Worm (Caenorhabditis elegans): ENCODE data around the gene coa-4.

coa-4 gene

ce11 chrIV:9371126-9371525 is 35.7 kb upstream of the coa-4 start, which contains the start of gene fbxc-58:
fbxc-58 (plus strand) TSS chrIV:9371508.
- TF ChIP-seq mxl-3 (GFP tag; optimal IDR thresholded peaks at IDR 0.05) (no peak), nhr-41 (GFP tag; IDR thresholded peaks at IDR 0.05) (no peak), zfp-2 (tag; optimal IDR thresholded peaks at IDR 0.05) (no peak), ceh-62 (tag; optimal IDR thresholded peaks at IDR 0.05) (no peak), pqm-1 (tag; optimal IDR thresholded peaks at IDR 0.05) (peak; percentile 80), daf-16 (GFP tag; optimal IDR thresholded peaks at IDR 0.05) (no peak), daf-16 (tag; optimal IDR thresholded peaks at IDR 0.05) (peak; percentile 44), zip-2 (tag; optimal IDR thresholded peaks at IDR 0.05) (peak; percentile 84), ztf-7 (tag; optimal IDR thresholded peaks at IDR 0.05) (peak; percentile 18), ama-1 (optimal IDR thresholded peaks at IDR 0.05) (no peak), nhr-28 (tag; optimal IDR thresholded peaks at IDR 0.05) (peak; percentile 21), ztf-11 (tag; optimal IDR thresholded peaks at IDR 0.05) (no peak), T20F7.1 (GFP tag; optimal IDR thresholded peaks at IDR 0.05) (peak; percentile 4), dve-1 (tag; optimal IDR thresholded peaks at IDR 0.05; ENCODE audit: insufficient read depth) (peak; percentile 1)

ce11 chrIV:9367852-9368627 is 32.6 kb upstream of the coa-4 start:
- no peak for TF ChIP-seq lin-1 (GFP tag; IDR thresholded peaks at IDR 0.05)
- no peak for TF ChIP-seq snpc-4 (tag; optimal IDR thresholded peaks at IDR 0.05)
- no peak for TF ChIP-seq F26F4.8 (GFP tag; conservative IDR thresholded peaks at IDR 0.05)
- peak; percentile 52 for TF ChIP-seq nhr-28 (tag; optimal IDR thresholded peaks at IDR 0.05)
- peak in 1 of 2 experiments; percentile 71 for TF ChIP-seq daf-16 (GFP tag; optimal IDR thresholded peaks at IDR 0.05)
- peak; percentile 98 for TF ChIP-seq daf-16 (tag; optimal IDR thresholded peaks at IDR 0.05)
- TF ChIP-seq lin-39 (tag; optimal IDR thresholded peaks at IDR 0.05) = no peak
- TF ChIP-seq snpc-1.2 (GFP tag; IDR thresholded peaks at IDR 0.05) = no peak; the same call in 1 of the 2 replicates
- TF ChIP-seq tag-97 (GFP tag; IDR thresholded peaks at IDR 0.05) = no peak
- no peak for TF ChIP-seq fos-1 (tag; optimal IDR thresholded peaks at IDR 0.05)
- TF ChIP-seq lsy-2 (tag; optimal IDR thresholded peaks at IDR 0.05) = peak in 1 of 2 experiments; percentile 24
- no peak for TF ChIP-seq lin-15B (tag; optimal IDR thresholded peaks at IDR 0.05)
- no peak for TF ChIP-seq daf-8 (GFP tag; IDR thresholded peaks at IDR 0.05)
- peak; percentile 4 for TF ChIP-seq unc-130 (GFP tag; optimal IDR thresholded peaks at IDR 0.05)
- TF ChIP-seq rbr-2 (tag; optimal IDR thresholded peaks at IDR 0.05) = peak; percentile 14
- TF ChIP-seq F49E8.2 (tag; optimal IDR thresholded peaks at IDR 0.05; ENCODE audit: borderline replicate concordance) = peak; percentile 28
- no peak for TF ChIP-seq vab-7 (GFP tag; IDR thresholded peaks at IDR 0.05)
- TF ChIP-seq lin-29 (GFP tag; IDR thresholded peaks at IDR 0.05) = no peak
- TF ChIP-seq mes-2 (tag; optimal IDR thresholded peaks at IDR 0.05; ENCODE audit: poor library complexity, severe bottlenecking) = peak; percentile 51
- no peak for TF ChIP-seq unc-39 (tag; optimal IDR thresholded peaks at IDR 0.05)
- no peak for TF ChIP-seq nhr-76 (tag; optimal IDR thresholded peaks at IDR 0.05)
- no peak for TF ChIP-seq Y5F2A.4 (GFP tag; optimal IDR thresholded peaks at IDR 0.05)
- TF ChIP-seq dmd-8 (GFP tag; IDR thresholded peaks at IDR 0.05) = no peak
- TF ChIP-seq madf-9 (GFP tag; conservative IDR thresholded peaks at IDR 0.05) = no peak
- TF ChIP-seq ceh-44 (GFP tag; IDR thresholded peaks at IDR 0.05) = no peak
- no peak for TF ChIP-seq sdz-12 (GFP tag; optimal IDR thresholded peaks at IDR 0.05)
- TF ChIP-seq D1046.2 (GFP tag; IDR thresholded peaks at IDR 0.05) = no peak
- TF ChIP-seq pha-4 (GFP tag; IDR thresholded peaks at IDR 0.05) = no peak
- TF ChIP-seq pha-4 (tag; optimal IDR thresholded peaks at IDR 0.05) = peak; percentile 84
- peak; percentile 17 for TF ChIP-seq fkh-10 (GFP tag; optimal IDR thresholded peaks at IDR 0.05)
- no peak for TF ChIP-seq arid-1 (GFP tag; conservative IDR thresholded peaks at IDR 0.05)
- TF ChIP-seq nhr-42 (GFP tag; IDR thresholded peaks at IDR 0.05) = no peak
- TF ChIP-seq hlh-30 (tag; optimal IDR thresholded peaks at IDR 0.05; ENCODE audit: insufficient read depth) = peak; percentile 22
- TF ChIP-seq hif-1 (tag; optimal IDR thresholded peaks at IDR 0.05) = no peak
- TF ChIP-seq lin-38 (GFP tag; IDR thresholded peaks at IDR 0.05) = peak; percentile 48
- TF ChIP-seq lim-7 (GFP tag; IDR thresholded peaks at IDR 0.05) = no peak
- no peak for TF ChIP-seq spr-1 (tag; optimal IDR thresholded peaks at IDR 0.05)
- no peak for TF ChIP-seq daf-19 (GFP tag; conservative IDR thresholded peaks at IDR 0.05)
- no peak for TF ChIP-seq mep-1 (tag; optimal IDR thresholded peaks at IDR 0.05)

Data from whole organism, L4 larva.